Worm (Caenorhabditis elegans): ENCODE results near the gene W03B1.5.

Gene W03B1.5

DNA sequence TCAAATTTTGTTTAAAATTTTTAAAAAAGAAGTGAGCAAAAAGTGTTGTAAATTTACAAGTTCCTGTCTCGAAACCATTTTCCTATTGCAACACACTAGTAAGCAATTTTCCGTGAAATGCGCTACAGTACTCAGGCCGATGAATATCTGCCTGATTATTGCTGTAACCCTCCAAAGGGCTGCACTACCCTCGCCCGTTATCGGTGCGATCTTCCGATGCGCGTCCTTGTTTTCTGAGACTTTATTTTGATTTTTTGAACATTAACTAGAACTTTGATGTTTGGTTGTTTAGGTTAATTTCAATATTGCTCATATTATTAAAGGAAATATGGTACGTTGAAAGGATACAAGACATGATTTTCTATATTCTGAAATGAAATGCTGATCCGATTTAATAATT, 10.0 kb upstream of the W03B1.5 start:
- TF ChIP-seq sem-2 (GFP tag; optimal IDR thresholded peaks at IDR 0.05) = no peak
- TF ChIP-seq elt-1 (tag; optimal IDR thresholded peaks at IDR 0.05; ENCODE audit: borderline replicate concordance, insufficient read depth) = peak; percentile 70
- no peak for TF ChIP-seq lsy-2 (tag; optimal IDR thresholded peaks at IDR 0.05)

ce11 chrIV:4344828-4345227, 3.4 kb upstream of the W03B1.5 start:
- no peak for TF ChIP-seq blmp-1 (tag; optimal IDR thresholded peaks at IDR 0.05)

ce11 chrIV:4346512-4346911, 1.7 kb upstream of the W03B1.5 start, which contains the start of gene oac-52:
oac-52 (minus strand) TSS chrIV:4346612.
- no peak for TF ChIP-seq unc-120 (tag; optimal IDR thresholded peaks at IDR 0.05; ENCODE audit: poor library complexity, severe bottlenecking)
- no peak for TF ChIP-seq ceh-39 (tag; optimal IDR thresholded peaks at IDR 0.05)
- no peak for TF ChIP-seq sptf-1 (tag; optimal IDR thresholded peaks at IDR 0.05)
- no peak for TF ChIP-seq blmp-1 (tag; optimal IDR thresholded peaks at IDR 0.05)
- TF ChIP-seq bed-3 (GFP tag; optimal IDR thresholded peaks at IDR 0.05) = no peak
- no peak for TF ChIP-seq flh-1 (GFP tag; optimal IDR thresholded peaks at IDR 0.05)
- TF ChIP-seq lin-32 (GFP tag; optimal IDR thresholded peaks at IDR 0.05) = no peak
- no peak for TF ChIP-seq ham-2 (GFP tag; optimal IDR thresholded peaks at IDR 0.05)

- TF ChIP-seq ham-2 (GFP tag; optimal IDR thresholded peaks at IDR 0.05) (no peak), lin-32 (GFP tag; optimal IDR thresholded peaks at IDR 0.05) (no peak), flh-1 (GFP tag; optimal IDR thresholded peaks at IDR 0.05) (no peak)
These were observed 655 bp upstream of the W03B1.5 start for ce11 chrIV:4347578-4348003.

DNA sequence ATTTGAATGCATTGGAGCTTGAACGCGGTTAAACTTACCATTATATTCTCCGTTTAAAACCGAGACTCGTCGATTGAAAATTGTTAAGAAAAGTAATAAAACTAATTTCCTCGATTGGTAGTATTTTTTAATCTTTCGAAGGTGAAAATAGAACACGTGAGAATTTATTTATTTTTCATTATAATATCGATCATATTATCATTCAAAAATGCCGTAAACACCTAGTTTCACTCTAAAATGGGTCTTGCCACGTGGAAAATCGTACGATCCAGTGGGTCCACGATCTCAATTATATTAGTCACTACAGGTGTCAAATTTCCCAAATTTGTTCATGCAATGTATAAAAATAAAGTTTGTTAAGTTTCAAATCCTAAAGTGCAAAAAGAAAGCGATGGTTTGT, 8.6 kb downstream of the W03B1.5 start, which contains the start of gene W03B1.9:
TSS of gene W03B1.9 (minus strand) at position 101 of the 400 bp plus-strand sequence.
- TF ChIP-seq lin-32 (GFP tag; optimal IDR thresholded peaks at IDR 0.05) (no peak), unc-120 (tag; optimal IDR thresholded peaks at IDR 0.05; ENCODE audit: poor library complexity, severe bottlenecking) (no peak), nhr-237 (tag; optimal IDR thresholded peaks at IDR 0.05) (no peak), hlh-1 (tag; optimal IDR thresholded peaks at IDR 0.05) (no peak)

- TF ChIP-seq hlh-1 (tag; optimal IDR thresholded peaks at IDR 0.05) (no peak), nhr-12 (tag; optimal IDR thresholded peaks at IDR 0.05) (no peak), ces-1 (GFP tag; optimal IDR thresholded peaks at IDR 0.05) (peak; percentile 31), lsy-2 (tag; optimal IDR thresholded peaks at IDR 0.05) (peak; percentile 41), ceh-43 (GFP tag; optimal IDR thresholded peaks at IDR 0.05) (no peak), lin-32 (GFP tag; optimal IDR thresholded peaks at IDR 0.05) (no peak), cnd-1 (tag; optimal IDR thresholded peaks at IDR 0.05) (no peak), flh-1 (GFP tag; optimal IDR thresholded peaks at IDR 0.05) (no peak), nhr-76 (tag; optimal IDR thresholded peaks at IDR 0.05) (no peak), ceh-39 (tag; optimal IDR thresholded peaks at IDR 0.05) (no peak), lin-13 (tag; optimal IDR thresholded peaks at IDR 0.05) (no peak), ham-2 (GFP tag; optimal IDR thresholded peaks at IDR 0.05) (no peak)
These were observed 9.1 kb downstream of the W03B1.5 start, which contains the start of gene sars-2 for ce11 chrIV:4357296-4357695. sars-2 (plus strand) TSS chrIV:4357636.

DNA sequence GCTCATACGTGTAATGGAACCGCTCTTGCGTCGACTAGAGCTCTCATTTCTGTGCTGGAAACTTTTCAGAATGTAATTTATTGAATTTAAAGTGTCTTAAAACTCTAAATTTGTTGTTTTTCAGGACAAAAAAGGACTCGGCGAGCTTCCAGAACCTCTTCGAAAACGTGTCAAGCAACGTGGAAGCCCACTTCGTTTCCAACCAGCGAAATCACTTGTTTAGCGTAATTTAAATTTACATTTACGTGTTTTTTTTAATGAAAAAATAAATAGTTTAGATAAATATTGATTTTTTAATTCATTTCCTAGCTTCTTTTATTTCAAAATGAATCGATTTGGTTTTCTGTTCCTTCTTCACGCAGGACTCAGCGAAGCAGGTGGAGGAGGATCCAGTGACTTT, 11.4 kb downstream of the W03B1.5 start, which contains the start of gene F55F10.3:
TSS of gene F55F10.3 (plus strand) at position 301 of the 400 bp plus-strand sequence.
- TF ChIP-seq nhr-237 (tag; optimal IDR thresholded peaks at IDR 0.05) (no peak), unc-120 (tag; optimal IDR thresholded peaks at IDR 0.05; ENCODE audit: poor library complexity, severe bottlenecking) (no peak), lsy-2 (tag; optimal IDR thresholded peaks at IDR 0.05) (no peak)

DNA sequence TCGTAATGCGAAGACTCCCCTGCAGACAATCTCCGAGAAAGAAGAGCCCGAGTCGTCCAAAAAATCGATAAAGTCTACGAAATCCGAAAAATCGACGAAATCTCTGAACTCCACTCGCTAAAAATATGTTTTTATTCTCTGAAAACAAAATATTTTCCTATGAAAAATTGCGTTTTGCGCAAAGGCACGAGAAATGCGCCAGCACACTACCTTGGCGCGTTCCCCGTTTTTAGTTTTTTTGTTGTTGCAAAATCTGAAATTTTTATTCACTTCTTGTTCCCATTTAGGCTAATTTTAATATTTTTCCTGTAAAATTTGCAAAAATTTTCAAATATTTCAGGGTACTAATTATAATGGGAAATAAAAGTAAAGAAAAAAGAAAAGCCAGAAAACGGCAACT, 12.3 kb downstream of the W03B1.5 start, which contains the start of gene F55F10.1:
TSS of gene F55F10.1 (plus strand) at position 341 of the 400 bp plus-strand sequence.
- TF ChIP-seq sptf-1 (tag; optimal IDR thresholded peaks at IDR 0.05) = no peak
- peak; percentile 53 for TF ChIP-seq mep-1 (tag; optimal IDR thresholded peaks at IDR 0.05)

DNA sequence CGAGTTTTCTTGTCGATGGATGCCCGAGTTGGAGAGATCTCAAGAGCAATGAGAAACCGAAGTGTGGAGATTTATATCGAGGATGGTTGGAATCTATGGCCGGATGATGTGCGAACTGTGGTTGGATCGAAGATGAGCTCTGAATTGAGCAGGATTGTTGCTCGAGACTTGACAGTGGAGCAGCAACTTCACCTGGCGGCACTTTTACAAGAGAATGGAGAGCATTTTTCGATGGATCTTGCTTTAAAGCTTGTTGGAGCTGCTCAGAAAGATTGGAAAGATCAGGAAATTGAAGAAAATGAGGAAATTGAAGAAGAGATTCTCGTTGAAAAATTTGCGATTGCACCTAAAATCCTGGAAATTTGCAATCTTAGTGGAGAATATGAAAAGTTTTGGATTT, 20.9 kb downstream of the W03B1.5 start:
- TF ChIP-seq lin-13 (tag; optimal IDR thresholded peaks at IDR 0.05) (no peak), mep-1 (tag; optimal IDR thresholded peaks at IDR 0.05) (no peak), nhr-76 (tag; optimal IDR thresholded peaks at IDR 0.05) (no peak)

Data from whole organism, mixed stage, embryonic.